Worm (Caenorhabditis elegans) whole organism, L1 larva: Measurements from ENCODE around the gene C25A8.1.

Experiments used
- F16B12.6 ChIP-seq: fragments of 150-350 bp; optimal IDR thresholded peaks from 2 replicates; lab custom pipeline; 2014; ENCODE audit warnings: missing biosample characterization, missing genetic modification characterization
- aha-1 ChIP-seq: fragments of 150-350 bp; optimal IDR thresholded peaks from 2 replicates; lab custom pipeline; 2014; ENCODE audit warnings: missing biosample characterization, missing genetic modification characterization
- aly-2 ChIP-seq: fragments of 150-350 bp; optimal IDR thresholded peaks from 2 replicates; lab custom pipeline; 2014; ENCODE audit warnings: missing biosample characterization, missing genetic modification characterization
- dpl-1 ChIP-seq, 3 experiments: fragments of 150-350 bp in 2 of 3; sonication (generic microtip) in 1 of 3; optimal IDR thresholded peaks; 2 replicates each; lab custom pipeline; 2014 to 2017; ENCODE audit warnings: missing biosample characterization in 3 of 3, missing genetic modification characterization in 3 of 3, missing genetic modification reagents in 3 of 3
- lin-35 ChIP-seq, 2 experiments: fragments of 150-350 bp; optimal IDR thresholded peaks; 2 replicates each; lab custom pipeline; 2014; ENCODE audit warnings: missing biosample characterization in 2 of 2, missing genetic modification characterization in 2 of 2, missing genetic modification reagents in 2 of 2
- lir-3 ChIP-seq: sonication (generic microtip); optimal IDR thresholded peaks from 2 replicates; lab custom pipeline; 2016; ENCODE audit warnings: mild to moderate bottlenecking, missing genetic modification characterization, moderate library complexity, missing compliant biosample characterization; ENCODE audit not compliant: poor library complexity
- nhr-11 ChIP-seq: fragments of 150-350 bp; optimal IDR thresholded peaks from 2 replicates; lab custom pipeline; 2014; ENCODE audit warnings: missing biosample characterization, missing genetic modification characterization
- snu-23 ChIP-seq: sonication (generic microtip); optimal IDR thresholded peaks from 2 replicates; lab custom pipeline; 2016; ENCODE audit warnings: missing genetic modification characterization, missing compliant biosample characterization
- sptf-1 ChIP-seq: fragments of 150-350 bp; optimal IDR thresholded peaks from 2 replicates; lab custom pipeline; 2014; ENCODE audit warnings: missing biosample characterization, missing genetic modification characterization
- tbx-2 ChIP-seq: sonication (generic microtip); optimal IDR thresholded peaks from 2 replicates; lab custom pipeline; 2016; ENCODE audit warnings: missing genetic modification characterization, missing compliant biosample characterization

- no peak for TF ChIP-seq nhr-11 (tag; lab: Kevin White, UChicago)
- TF ChIP-seq lir-3 (tag; lab: Kevin White, UChicago), result no peak
- no peak for TF ChIP-seq lin-35 (GFP tag; optimal IDR thresholded peaks at IDR 0.05; lab: Kevin White, UChicago)
- TF ChIP-seq snu-23 (GFP tag; lab: Kevin White, UChicago), result no peak
- no peak for TF ChIP-seq F16B12.6
- TF ChIP-seq aly-2 (tag; lab: Kevin White, UChicago), result no peak
- no peak for TF ChIP-seq aha-1
- TF ChIP-seq dpl-1 (GFP tag; optimal IDR thresholded peaks at IDR 0.05; lab: Kevin White, UChicago), result no peak
- no peak for TF ChIP-seq tbx-2
- TF ChIP-seq sptf-1 (tag; lab: Kevin White, UChicago), result no peak
These were observed 793 bp downstream of the C25A8.1 start, which contains the start of gene trxr-1 for ce11 chrIV:7011728-7012127.
